Worm (Caenorhabditis elegans): ENCODE results near the gene T25B9.8.

The T25B9.8 gene

ce11 chrIV:10744475-10744874 is 23.5 kb downstream of the T25B9.8 start, which contains the start of gene T25B9.3:
Gene T25B9.3 (plus strand): TSS chrIV:10744775.
- no peak for TF ChIP-seq nhr-25 (tag; optimal IDR thresholded peaks at IDR 0.05)
- TF ChIP-seq nhr-43 (tag; optimal IDR thresholded peaks at IDR 0.05; ENCODE audit: poor library complexity, severe bottlenecking) = no peak
- no peak for TF ChIP-seq nhr-23 (tag; optimal IDR thresholded peaks at IDR 0.05)
- no peak for TF ChIP-seq mdl-1 (tag; optimal IDR thresholded peaks at IDR 0.05)
- no peak for TF ChIP-seq skn-1 (tag; optimal IDR thresholded peaks at IDR 0.05)
- no peak for TF ChIP-seq jun-1 (tag; optimal IDR thresholded peaks at IDR 0.05)
- no peak for TF ChIP-seq ceh-28 (tag; optimal IDR thresholded peaks at IDR 0.05)
- TF ChIP-seq ztf-11 (tag; optimal IDR thresholded peaks at IDR 0.05) = no peak
- TF ChIP-seq hmg-11 (tag; optimal IDR thresholded peaks at IDR 0.05) = no peak
- no peak for TF ChIP-seq fkh-10 (GFP tag; optimal IDR thresholded peaks at IDR 0.05)
- TF ChIP-seq unc-39 (tag; optimal IDR thresholded peaks at IDR 0.05) = no peak
- TF ChIP-seq nhr-12 (tag; optimal IDR thresholded peaks at IDR 0.05) = no peak
- TF ChIP-seq elt-1 (tag; optimal IDR thresholded peaks at IDR 0.05) = no peak
- TF ChIP-seq nhr-67 (tag; optimal IDR thresholded peaks at IDR 0.05) = no peak
- TF ChIP-seq ztf-4 (tag; optimal IDR thresholded peaks at IDR 0.05) = no peak
- TF ChIP-seq mml-1 (tag; optimal IDR thresholded peaks at IDR 0.05) = no peak

DNA sequence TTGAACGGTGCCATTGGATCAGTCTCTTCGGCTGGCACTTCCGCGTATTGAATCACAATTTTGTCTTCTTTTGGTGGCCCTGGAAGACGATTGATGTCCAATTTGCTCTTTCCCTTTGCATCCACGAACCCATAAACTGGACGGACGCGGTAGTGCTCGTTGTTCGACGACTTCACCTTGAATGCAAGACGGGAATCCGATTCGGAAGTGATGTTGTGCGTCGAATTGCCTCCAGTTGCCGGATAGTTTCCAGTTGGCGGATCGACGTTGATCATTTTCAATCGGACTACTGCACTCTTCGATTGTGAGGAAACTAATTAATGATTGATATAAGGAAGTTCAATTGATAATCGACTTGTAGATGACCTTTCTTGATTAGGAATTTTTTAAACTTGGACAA is 29.7 kb downstream of the T25B9.8 start, which contains the start of gene ssp-34:
Gene ssp-34, minus strand, starts transcription at position 275 of the 400 bp plus-strand sequence.
- TF ChIP-seq ztf-4 (tag; optimal IDR thresholded peaks at IDR 0.05) (no peak), egl-5 (tag; optimal IDR thresholded peaks at IDR 0.05) (no peak), lin-15B (tag; optimal IDR thresholded peaks at IDR 0.05) (no peak), fkh-10 (GFP tag; optimal IDR thresholded peaks at IDR 0.05) (no peak), fkh-2 (tag; optimal IDR thresholded peaks at IDR 0.05) (no peak), ceh-82 (tag; optimal IDR thresholded peaks at IDR 0.05) (no peak), zag-1 (tag; optimal IDR thresholded peaks at IDR 0.05) (no peak), ZK546.5 (tag; optimal IDR thresholded peaks at IDR 0.05) (no peak), nhr-12 (tag; optimal IDR thresholded peaks at IDR 0.05) (no peak), hmg-11 (tag; optimal IDR thresholded peaks at IDR 0.05) (no peak)

- TF ChIP-seq hmg-11 (tag; optimal IDR thresholded peaks at IDR 0.05) = no peak
- TF ChIP-seq nhr-25 (tag; optimal IDR thresholded peaks at IDR 0.05) = peak; percentile 81
These were observed 30.9 kb downstream of the T25B9.8 start, which contains the start of gene grl-21 for ce11 chrIV:10737011-10737553. Gene grl-21 (plus strand): TSS chrIV:10737474.

- no peak for TF ChIP-seq jun-1 (tag; optimal IDR thresholded peaks at IDR 0.05)
- TF ChIP-seq daf-12 (tag; optimal IDR thresholded peaks at IDR 0.05) = no peak
- TF ChIP-seq ztf-11 (tag; optimal IDR thresholded peaks at IDR 0.05) = no peak
- TF ChIP-seq hmg-11 (tag; optimal IDR thresholded peaks at IDR 0.05) = peak; percentile 46
- no peak for TF ChIP-seq nhr-76 (tag; optimal IDR thresholded peaks at IDR 0.05)
- no peak for TF ChIP-seq fos-1 (tag; optimal IDR thresholded peaks at IDR 0.05)
- TF ChIP-seq lin-15B (tag; optimal IDR thresholded peaks at IDR 0.05) = peak; percentile 96
- TF ChIP-seq mdl-1 (tag; optimal IDR thresholded peaks at IDR 0.05) = no peak
- TF ChIP-seq pha-4 (tag; optimal IDR thresholded peaks at IDR 0.05) = peak; percentile 90
- TF ChIP-seq nhr-11 (tag; optimal IDR thresholded peaks at IDR 0.05) = no peak
- no peak for TF ChIP-seq nhr-28 (tag; optimal IDR thresholded peaks at IDR 0.05)
- no peak for TF ChIP-seq unc-39 (tag; optimal IDR thresholded peaks at IDR 0.05)
- no peak for TF ChIP-seq ceh-16 (tag; optimal IDR thresholded peaks at IDR 0.05)
- peak; percentile 2 for TF ChIP-seq pqm-1 (tag; optimal IDR thresholded peaks at IDR 0.05)
- no peak for TF ChIP-seq ceh-9 (tag; optimal IDR thresholded peaks at IDR 0.05)
- TF ChIP-seq egl-5 (tag; optimal IDR thresholded peaks at IDR 0.05) = no peak
- TF ChIP-seq nhr-43 (tag; optimal IDR thresholded peaks at IDR 0.05; ENCODE audit: poor library complexity, severe bottlenecking) = peak; percentile 42
- TF ChIP-seq nhr-77 (tag; optimal IDR thresholded peaks at IDR 0.05) = no peak
- TF ChIP-seq nhr-67 (tag; optimal IDR thresholded peaks at IDR 0.05) = no peak
- peak; percentile 85 for TF ChIP-seq nhr-23 (tag; optimal IDR thresholded peaks at IDR 0.05)
- no peak for TF ChIP-seq fkh-2 (tag; optimal IDR thresholded peaks at IDR 0.05)
- no peak for TF ChIP-seq elt-1 (tag; optimal IDR thresholded peaks at IDR 0.05)
- TF ChIP-seq fkh-10 (GFP tag; optimal IDR thresholded peaks at IDR 0.05) = no peak
- peak; percentile 11 for TF ChIP-seq elt-2 (tag; optimal IDR thresholded peaks at IDR 0.05)
- TF ChIP-seq ceh-28 (tag; optimal IDR thresholded peaks at IDR 0.05) = no peak
- peak; percentile 73 for TF ChIP-seq lin-39 (tag; optimal IDR thresholded peaks at IDR 0.05)
- TF ChIP-seq sea-2 (GFP tag; optimal IDR thresholded peaks at IDR 0.05) = no peak
- peak; percentile 87 for TF ChIP-seq nfya-1 (tag; optimal IDR thresholded peaks at IDR 0.05; ENCODE audit: insufficient read depth)
- TF ChIP-seq zag-1 (tag; optimal IDR thresholded peaks at IDR 0.05) = no peak
- no peak for TF ChIP-seq lsy-12 (tag; optimal IDR thresholded peaks at IDR 0.05)
- no peak for TF ChIP-seq ceh-82 (tag; optimal IDR thresholded peaks at IDR 0.05)
- peak; percentile 69 for TF ChIP-seq nhr-25 (tag; optimal IDR thresholded peaks at IDR 0.05)
- no peak for TF ChIP-seq ama-1 (optimal IDR thresholded peaks at IDR 0.05)
- TF ChIP-seq eor-1 (tag; optimal IDR thresholded peaks at IDR 0.05) = no peak
- no peak for TF ChIP-seq nhr-237 (tag; optimal IDR thresholded peaks at IDR 0.05)
- no peak for TF ChIP-seq elt-3 (tag; optimal IDR thresholded peaks at IDR 0.05)
- TF ChIP-seq tbx-2 (tag; optimal IDR thresholded peaks at IDR 0.05) = no peak
- no peak for TF ChIP-seq ztf-4 (tag; optimal IDR thresholded peaks at IDR 0.05)
These were observed 33.2 kb downstream of the T25B9.8 start, which contains the start of the genes orc-5 and cyb-1 for ce11 chrIV:10734527-10735436. Gene orc-5 (minus strand): TSS chrIV:10734588. Gene cyb-1 (plus strand): TSS chrIV:10735216.

Measured in whole organism, L3 larva.